Fruit fly (Drosophila melanogaster): ENCODE data around the gene nrv2.

Gene nrv2

DNA sequence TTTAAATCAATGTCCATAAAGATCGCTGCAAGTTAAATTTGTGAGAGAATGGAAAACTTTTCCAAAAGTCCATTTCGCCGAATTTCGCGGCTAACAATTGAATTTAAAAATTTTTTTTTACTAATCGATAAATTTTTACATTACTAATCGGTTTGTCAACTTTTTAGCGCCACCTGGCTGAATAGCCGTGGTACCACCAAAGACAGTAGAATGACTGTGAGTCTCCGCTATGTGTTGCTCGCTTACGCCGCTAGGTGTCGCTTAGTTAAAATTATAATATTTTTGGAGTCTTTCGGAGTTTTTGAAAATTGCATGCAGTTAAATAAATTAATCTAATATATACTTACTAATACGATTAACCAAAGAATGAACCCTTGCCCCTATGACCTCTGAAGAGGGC, 1.3 kb downstream of the nrv2 start (continued):
- TF ChIP-seq CG32767 (GFP tag; IDR thresholded peaks at IDR 0.05), result no peak
- peak; percentile 76 for TF ChIP-seq stwl (tag; optimal IDR thresholded peaks at IDR 0.05)
- TF ChIP-seq sim (GFP tag; IDR thresholded peaks at IDR 0.05), result no peak
- TF ChIP-seq Sox102F (GFP tag; optimal IDR thresholded peaks at IDR 0.05), result peak; percentile 47
- TF ChIP-seq CG3281 (GFP tag; optimal IDR thresholded peaks at IDR 0.05), result no peak
- TF ChIP-seq Elba2 (GFP tag; optimal IDR thresholded peaks at IDR 0.05), result no peak
- no peak for TF ChIP-seq CG10274 (GFP tag; optimal IDR thresholded peaks at IDR 0.05)
- TF ChIP-seq CG15269 (tag; optimal IDR thresholded peaks at IDR 0.05), result no peak
- TF ChIP-seq CG17385 (GFP tag; optimal IDR thresholded peaks at IDR 0.05), result no peak
- TF ChIP-seq Dfd (GFP tag; optimal IDR thresholded peaks at IDR 0.05), result no peak
- no peak for TF ChIP-seq wdn (GFP tag; IDR thresholded peaks at IDR 0.05)
- TF ChIP-seq ERR (GFP tag; optimal IDR thresholded peaks at IDR 0.05), result no peak
- no peak for TF ChIP-seq Fer1 (GFP tag; optimal IDR thresholded peaks at IDR 0.05)
- no peak for TF ChIP-seq TFAM (GFP tag; optimal IDR thresholded peaks at IDR 0.05)
- TF ChIP-seq tin (GFP tag; optimal IDR thresholded peaks at IDR 0.05), result peak; percentile 41
- TF ChIP-seq CG5953 (GFP tag; IDR thresholded peaks at IDR 0.05), result no peak
- peak; percentile 42 for TF ChIP-seq Jarid2 (GFP tag; optimal IDR thresholded peaks at IDR 0.05)
- TF ChIP-seq CG34224 (GFP tag; IDR thresholded peaks at IDR 0.05; ENCODE audit: partially characterized antibody), result 0 out of 3 replicates have a peak, but pooled peaks have one; percentile 17
- peak; percentile 50 for TF ChIP-seq Ets97D (GFP tag; optimal IDR thresholded peaks at IDR 0.05)
- no peak for TF ChIP-seq CG2678 (tag; optimal IDR thresholded peaks at IDR 0.05)
- TF ChIP-seq CG1603 (tag; optimal IDR thresholded peaks at IDR 0.05), result peak; percentile 52
- TF ChIP-seq nerfin-2 (GFP tag; IDR thresholded peaks at IDR 0.05; ENCODE audit: partially characterized antibody), result peak; percentile 12; the same call in 1 of the 2 replicates
- TF ChIP-seq al (GFP tag; IDR thresholded peaks at IDR 0.05), result no peak
- TF ChIP-seq CG11398 (GFP tag; optimal IDR thresholded peaks at IDR 0.05), result no peak
- no peak for TF ChIP-seq Doc2 (GFP tag; IDR thresholded peaks at IDR 0.05)
- no peak for TF ChIP-seq CG3065 (GFP tag; optimal IDR thresholded peaks at IDR 0.05)
- peak; percentile 47 for TF ChIP-seq NC2β (GFP tag; optimal IDR thresholded peaks at IDR 0.05)
- TF ChIP-seq CG2116 (GFP tag; optimal IDR thresholded peaks at IDR 0.05), result peak; percentile 82
- TF ChIP-seq gsb-n (tag; optimal IDR thresholded peaks at IDR 0.05), result peak; percentile 24
- no peak for TF ChIP-seq psq (GFP tag; optimal IDR thresholded peaks at IDR 0.05)
- no peak for TF ChIP-seq sr (GFP tag; IDR thresholded peaks at IDR 0.05)
- TF ChIP-seq CG13624 (GFP tag; optimal IDR thresholded peaks at IDR 0.05), result peak; percentile 49
- no peak for TF ChIP-seq croc (GFP tag; conservative IDR thresholded peaks at IDR 0.05)
- peak; percentile 65 for TF ChIP-seq CG2712 (tag; optimal IDR thresholded peaks at IDR 0.05)
- TF ChIP-seq Camta (GFP tag; optimal IDR thresholded peaks at IDR 0.05), result peak; percentile 27
- no peak for TF ChIP-seq chm (GFP tag; IDR thresholded peaks at IDR 0.05)
- TF ChIP-seq CG6765 (GFP tag; optimal IDR thresholded peaks at IDR 0.05), result no peak
- no peak for TF ChIP-seq Side (GFP tag; optimal IDR thresholded peaks at IDR 0.05)
- peak; percentile 55 for TF ChIP-seq CG30403 (GFP tag; optimal IDR thresholded peaks at IDR 0.05)
- TF ChIP-seq Max (GFP tag; optimal IDR thresholded peaks at IDR 0.05), result peak; percentile 27
- peak; percentile 66 for TF ChIP-seq hkb (optimal IDR thresholded peaks at IDR 0.05)
- TF ChIP-seq hkb (GFP tag; IDR thresholded peaks at IDR 0.05), result no peak
- TF ChIP-seq pfk (GFP tag; optimal IDR thresholded peaks at IDR 0.05), result no peak
- TF ChIP-seq CG11085 (GFP tag; IDR thresholded peaks at IDR 0.05), result no peak
- peak; percentile 66 for TF ChIP-seq trem (tag; optimal IDR thresholded peaks at IDR 0.05)
- no peak for TF ChIP-seq Usf (GFP tag; optimal IDR thresholded peaks at IDR 0.05)
- no peak for TF ChIP-seq Neu2 (GFP tag; optimal IDR thresholded peaks at IDR 0.05; ENCODE audit: borderline replicate concordance)
- no peak for TF ChIP-seq esg (GFP tag; conservative IDR thresholded peaks at IDR 0.05)
- no peak for TF ChIP-seq CG6272 (GFP tag; IDR thresholded peaks at IDR 0.05)
- TF ChIP-seq Six4 (GFP tag; optimal IDR thresholded peaks at IDR 0.05), result no peak
- TF ChIP-seq org-1 (GFP tag; optimal IDR thresholded peaks at IDR 0.05), result no peak
- TF ChIP-seq crol (GFP tag; IDR thresholded peaks at IDR 0.05), result no peak
- no peak for TF ChIP-seq pho (GFP tag; optimal IDR thresholded peaks at IDR 0.05)
